Worm (Caenorhabditis elegans) whole organism, midembryonic: ENCODE results near the gene sap-140.

Experiments
- T22C8.4 ChIP-seq: fragments of 200-800 bp; sonication (Bioruptor generic); IDR thresholded peaks from 2 replicates; pipeline ENCODE4 v1.3.6; 2022; ENCODE audit warnings: missing genetic modification characterization, missing compliant biosample characterization
- cog-1 ChIP-seq: sonication (generic microtip); optimal IDR thresholded peaks from 2 replicates; lab custom pipeline; 2016; ENCODE audit warnings: missing genetic modification characterization, missing compliant biosample characterization
- flt-1 ChIP-seq: fragments of 200-800 bp; sonication (Bioruptor generic); IDR thresholded peaks from 2 replicates; pipeline ENCODE4 v1.3.6; 2022; ENCODE audit warnings: missing genetic modification characterization, missing compliant biosample characterization
- med-1 ChIP-seq: sonication (generic microtip); optimal IDR thresholded peaks from 2 replicates; lab custom pipeline; 2017; ENCODE audit warnings: missing genetic modification characterization, mild to moderate bottlenecking, missing compliant biosample characterization, antibody characterized with exemption, missing genetic modification reagents; ENCODE audit not compliant: insufficient read depth
- ref-1 ChIP-seq: fragments of 200-800 bp; sonication (Bioruptor generic); conservative IDR thresholded peaks from 2 replicates; pipeline ENCODE4 v1.3.6; 2022; ENCODE audit warnings: missing genetic modification reagents, missing genetic modification characterization, missing compliant biosample characterization
- ztf-29 ChIP-seq: fragments of 200-800 bp; sonication (Bioruptor generic); IDR thresholded peaks from 2 replicates; pipeline ENCODE4 v1.3.6; 2022; ENCODE audit warnings: missing genetic modification reagents, missing genetic modification characterization, missing compliant biosample characterization

ce11 chrIII:7533012-7533411 lies 33.5 kb downstream of the sap-140 start:
- no peak for TF ChIP-seq med-1 (GFP tag; lab: Kevin White, UChicago)
- TF ChIP-seq T22C8.4 (GFP tag; lab: Robert Waterston, UW): no peak
- TF ChIP-seq flt-1 (GFP tag; lab: Robert Waterston, UW): no peak
- no peak for TF ChIP-seq ref-1 (GFP tag; lab: Robert Waterston, UW)
- no peak for TF ChIP-seq cog-1 (tag; lab: Kevin White, UChicago)
- no peak for TF ChIP-seq ztf-29 (GFP tag; lab: Robert Waterston, UW)
